Worm (Caenorhabditis elegans) whole organism, L3 larva: ENCODE data around the gene catp-6.

Experiments
- ceh-28 ChIP-seq: fragments of 150-350 bp; optimal IDR thresholded peaks from 2 replicates; lab custom pipeline; 2014; ENCODE audit warnings: missing biosample characterization, missing genetic modification reagents, missing genetic modification characterization
- elt-2 ChIP-seq: sonication (generic microtip); optimal IDR thresholded peaks from 2 replicates; lab custom pipeline; 2016; ENCODE audit warnings: missing genetic modification reagents, mild to moderate bottlenecking, missing genetic modification characterization, missing compliant biosample characterization
- elt-3 ChIP-seq, 3 experiments: fragments of 150-350 bp in 1 of 3; sonication (generic microtip) in 2 of 3; optimal IDR thresholded peaks; 2 replicates in 2 of 3; 4 replicates in 1 of 3; lab custom pipeline; 2014 to 2017; ENCODE audit warnings: missing biosample characterization in 3 of 3, missing genetic modification characterization in 3 of 3
- lin-39 ChIP-seq: fragments of 150-350 bp; optimal IDR thresholded peaks from 2 replicates; lab custom pipeline; 2018; ENCODE audit warnings: missing biosample characterization, missing genetic modification reagents, missing genetic modification characterization
- mdl-1 ChIP-seq: fragments of 150-350 bp; optimal IDR thresholded peaks from 2 replicates; lab custom pipeline; 2014; ENCODE audit warnings: missing biosample characterization, missing genetic modification characterization
- nfya-1 ChIP-seq: sonication (generic microtip); optimal IDR thresholded peaks from 2 replicates; lab custom pipeline; 2017; ENCODE audit warnings: missing genetic modification characterization, mild to moderate bottlenecking, missing compliant biosample characterization, antibody characterized with exemption, moderate library complexity; ENCODE audit not compliant: insufficient read depth
- nhr-12 ChIP-seq: fragments of 150-350 bp; optimal IDR thresholded peaks from 2 replicates; lab custom pipeline; 2014; ENCODE audit warnings: missing biosample characterization, missing genetic modification characterization
- nhr-76 ChIP-seq: fragments of 150-350 bp; sonication (generic microtip); optimal IDR thresholded peaks from 5 replicates; lab custom pipeline; 2014; ENCODE audit warnings: missing biosample characterization, missing genetic modification characterization
- nhr-77 ChIP-seq: fragments of 150-350 bp; optimal IDR thresholded peaks from 2 replicates; lab custom pipeline; 2014; ENCODE audit warnings: missing biosample characterization, missing genetic modification characterization
- pqm-1 ChIP-seq: fragments of 150-350 bp; optimal IDR thresholded peaks from 2 replicates; lab custom pipeline; 2017; ENCODE audit warnings: missing biosample characterization, missing genetic modification characterization, inconsistent platforms
- snpc-4 ChIP-seq: fragments of 150-350 bp; optimal IDR thresholded peaks from 2 replicates; lab custom pipeline; 2014; ENCODE audit warnings: missing biosample characterization, missing genetic modification characterization
- unc-39 ChIP-seq: sonication (generic microtip); optimal IDR thresholded peaks from 4 replicates; lab custom pipeline; 2017; ENCODE audit warnings: missing biosample characterization, missing genetic modification characterization
- ztf-11 ChIP-seq: fragments of 150-350 bp; optimal IDR thresholded peaks from 2 replicates; lab custom pipeline; 2014; ENCODE audit warnings: missing biosample characterization, missing genetic modification characterization
- ztf-4 ChIP-seq: fragments of 150-350 bp; optimal IDR thresholded peaks from 2 replicates; lab custom pipeline; 2014; ENCODE audit warnings: missing biosample characterization, missing genetic modification characterization

- TF ChIP-seq snpc-4 (tag; lab: Kevin White, UChicago): no peak
- TF ChIP-seq nfya-1: no peak
- TF ChIP-seq nhr-76 (tag; lab: Kevin White, UChicago): no peak
- no peak for TF ChIP-seq elt-3 (tag; optimal IDR thresholded peaks at IDR 0.05; lab: Kevin White, UChicago)
- no peak for TF ChIP-seq nhr-12
- no peak for TF ChIP-seq mdl-1 (tag; lab: Kevin White, UChicago)
- TF ChIP-seq ztf-4 (tag; lab: Kevin White, UChicago): no peak
- TF ChIP-seq unc-39 (tag; lab: Kevin White, UChicago): no peak
- TF ChIP-seq elt-2 (tag; lab: Kevin White, UChicago): no peak
- no peak for TF ChIP-seq nhr-77 (tag; lab: Kevin White, UChicago)
- no peak for TF ChIP-seq ztf-11 (tag; lab: Kevin White, UChicago)
- no peak for TF ChIP-seq pqm-1 (tag; lab: Kevin White, UChicago)
- no peak for TF ChIP-seq lin-39 (tag; lab: Kevin White, UChicago)
- TF ChIP-seq ceh-28: no peak
Measured at ce11 chrIV:9811487-9811886, 12.9 kb downstream of the catp-6 start.
